Fruit fly (Drosophila melanogaster) whole organism, adult: ENCODE measurements around the gene Naprt.

Experiments used
- CG11617 ChIP-seq: fragments of 200-800 bp; sonication (Bioruptor generic); optimal IDR thresholded peaks from 2 replicates; lab custom pipeline; 2017; ENCODE audit warnings: mild to moderate bottlenecking, missing biosample characterization, missing genetic modification reagents, missing genetic modification characterization
- CG12768 ChIP-seq: fragments of 200-800 bp; sonication (Bioruptor generic); optimal IDR thresholded peaks from 2 replicates; lab custom pipeline; 2017; ENCODE audit warnings: missing biosample characterization, missing genetic modification characterization, mild to moderate bottlenecking, moderate library complexity, missing genetic modification reagents
- CG14711 ChIP-seq: fragments of 200-800 bp; sonication (Bioruptor generic); optimal IDR thresholded peaks from 2 replicates; lab custom pipeline; 2018; ENCODE audit warnings: missing biosample characterization, mild to moderate bottlenecking, missing genetic modification characterization, moderate library complexity
- CG1620 ChIP-seq: fragments of 200-800 bp; sonication (Bioruptor generic); optimal IDR thresholded peaks from 2 replicates; lab custom pipeline; 2016; ENCODE audit warnings: missing biosample characterization, missing genetic modification characterization
- CG33017 ChIP-seq: fragments of 200-800 bp; sonication (Bioruptor generic); optimal IDR thresholded peaks from 2 replicates; lab custom pipeline; 2018; ENCODE audit warnings: missing biosample characterization, mild to moderate bottlenecking, missing genetic modification characterization, moderate library complexity
- CG5204 ChIP-seq: fragments of 200-800 bp; sonication (Bioruptor generic); optimal IDR thresholded peaks from 2 replicates; lab custom pipeline; 2016; ENCODE audit warnings: missing biosample characterization, missing genetic modification characterization
- CG7045 ChIP-seq: fragments of 200-800 bp; sonication (Bioruptor generic); optimal IDR thresholded peaks from 2 replicates; lab custom pipeline; 2017; ENCODE audit warnings: missing biosample characterization, mild to moderate bottlenecking, missing genetic modification characterization
- CG7101 ChIP-seq: fragments of 200-800 bp; sonication (Bioruptor generic); optimal IDR thresholded peaks from 2 replicates; lab custom pipeline; 2018; ENCODE audit warnings: missing biosample characterization, mild to moderate bottlenecking, missing genetic modification characterization, moderate library complexity
- Clk ChIP-seq: fragments of 200-800 bp; sonication (Bioruptor generic); optimal IDR thresholded peaks from 2 replicates; lab custom pipeline; 2017; ENCODE audit warnings: missing biosample characterization, missing genetic modification characterization
- Crg-1 ChIP-seq: fragments of 200-800 bp; sonication (Bioruptor generic); optimal IDR thresholded peaks from 2 replicates; lab custom pipeline; 2016; ENCODE audit warnings: missing biosample characterization, missing genetic modification characterization
- Hr96 ChIP-seq: fragments of 200-800 bp; sonication (Bioruptor generic); optimal IDR thresholded peaks from 2 replicates; lab custom pipeline; 2016; ENCODE audit warnings: missing biosample characterization, missing genetic modification characterization
- Mnt ChIP-seq: fragments of 200-800 bp; sonication (Bioruptor generic); optimal IDR thresholded peaks from 2 replicates; lab custom pipeline; 2016; ENCODE audit warnings: missing biosample characterization, mild to moderate bottlenecking, missing genetic modification characterization
- bab1 ChIP-seq: fragments of 200-800 bp; sonication (Bioruptor generic); optimal IDR thresholded peaks from 3 replicates; lab custom pipeline; 2019; ENCODE audit warnings: missing biosample characterization, mild to moderate bottlenecking, missing genetic modification characterization, moderate library complexity
- cic ChIP-seq: fragments of 200-800 bp; sonication (Bioruptor generic); optimal IDR thresholded peaks from 2 replicates; lab custom pipeline; 2017; ENCODE audit warnings: missing biosample characterization, mild to moderate bottlenecking, missing genetic modification characterization, moderate library complexity
- cnc ChIP-seq, 2 experiments: fragments of >200 bp; optimal IDR thresholded peaks; 2 replicates each; lab custom pipeline; 2017
- kay ChIP-seq: fragments of 200-800 bp; sonication (Bioruptor generic); peaks from one replicate; lab custom pipeline; 2016; ENCODE audit warnings: missing biosample characterization, missing genetic modification characterization, borderline replicate concordance
- ovo ChIP-seq: fragments of 200-800 bp; sonication (Bioruptor generic); optimal IDR thresholded peaks from 2 replicates; lab custom pipeline; 2016; ENCODE audit warnings: missing biosample characterization, missing genetic modification characterization
- pad ChIP-seq: fragments of 200-800 bp; sonication (Bioruptor generic); optimal IDR thresholded peaks from 3 replicates; lab custom pipeline; 2017; ENCODE audit warnings: missing biosample characterization, missing genetic modification characterization, mild to moderate bottlenecking, moderate library complexity, missing genetic modification reagents
- tj ChIP-seq: fragments of 200-800 bp; sonication (Bioruptor generic); optimal IDR thresholded peaks from 3 replicates; lab custom pipeline; 2017; ENCODE audit warnings: missing biosample characterization, mild to moderate bottlenecking, missing genetic modification characterization, moderate library complexity
- toe ChIP-seq: fragments of 200-800 bp; sonication (Bioruptor generic); optimal IDR thresholded peaks from 2 replicates; lab custom pipeline; 2016; ENCODE audit warnings: missing biosample characterization, missing genetic modification characterization

The Naprt gene

DNA sequence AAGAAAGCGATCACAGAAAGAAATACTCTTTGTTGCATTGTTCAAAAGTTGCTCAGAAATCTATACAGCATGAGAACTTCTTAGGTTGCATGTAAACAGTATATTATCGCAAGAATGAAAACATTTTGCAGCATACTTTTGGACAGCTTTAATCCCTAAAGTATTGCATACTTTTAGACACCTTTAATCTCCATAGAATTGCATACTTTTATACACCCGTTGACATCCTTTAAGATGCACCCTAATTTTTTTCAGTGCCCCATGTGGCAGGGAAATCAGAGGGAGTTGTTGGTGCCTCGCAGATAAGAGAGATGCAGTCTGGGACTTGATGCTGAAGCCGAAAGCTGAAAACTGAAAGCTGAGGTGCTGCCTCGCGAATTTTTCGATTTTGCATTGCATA is 18.5 kb downstream of the Naprt start:
- no peak for TF ChIP-seq CG1620 (GFP tag; lab: Kevin White, UChicago)
- no peak for TF ChIP-seq CG14711 (tag; lab: Kevin White, UChicago)
- no peak for TF ChIP-seq CG33017 (tag; lab: Kevin White, UChicago)

dm6 chr2L:4166034-4166433 is 31.8 kb downstream of the Naprt start, which contains the start of gene Or24a:
Or24a (minus strand) TSS chr2L:4166134.
- TF ChIP-seq CG7045, result no peak
- no peak for TF ChIP-seq CG7101 (tag; lab: Kevin White, UChicago)
- TF ChIP-seq CG11617 (GFP tag; lab: Kevin White, UChicago), result no peak
- TF ChIP-seq CG1620 (GFP tag; lab: Kevin White, UChicago), result no peak
- TF ChIP-seq CG33017 (tag; lab: Kevin White, UChicago), result no peak
- TF ChIP-seq Hr96 (GFP tag; lab: Kevin White, UChicago), result no peak
- no peak for TF ChIP-seq CG5204
- TF ChIP-seq Clk, result no peak
- no peak for TF ChIP-seq kay (GFP tag; lab: Kevin White, UChicago)
- no peak for TF ChIP-seq bab1 (GFP tag; lab: Kevin White, UChicago)
- no peak for TF ChIP-seq CG14711 (tag; lab: Kevin White, UChicago)
- no peak for TF ChIP-seq Crg-1
- no peak for TF ChIP-seq pad (GFP tag; lab: Kevin White, UChicago)
- TF ChIP-seq toe (GFP tag; lab: Kevin White, UChicago), result no peak
- no peak for TF ChIP-seq cnc (optimal IDR thresholded peaks at IDR 0.05; lab: Kevin White, UChicago)
- TF ChIP-seq tj (GFP tag; lab: Kevin White, UChicago), result no peak
- TF ChIP-seq cic (GFP tag; lab: Kevin White, UChicago), result no peak
- no peak for TF ChIP-seq CG12768 (GFP tag; lab: Kevin White, UChicago)
- no peak for TF ChIP-seq Mnt (GFP tag; lab: Kevin White, UChicago)

dm6 chr2L:4148979-4149378 is 48.9 kb downstream of the Naprt start, which contains the start of gene CG2955:
CG2955 (plus strand) TSS chr2L:4149279.
- TF ChIP-seq CG7101 (tag; lab: Kevin White, UChicago) (no peak), Mnt (GFP tag; lab: Kevin White, UChicago) (no peak), Hr96 (GFP tag; lab: Kevin White, UChicago) (no peak), ovo (GFP tag; lab: Kevin White, UChicago) (no peak)

DNA sequence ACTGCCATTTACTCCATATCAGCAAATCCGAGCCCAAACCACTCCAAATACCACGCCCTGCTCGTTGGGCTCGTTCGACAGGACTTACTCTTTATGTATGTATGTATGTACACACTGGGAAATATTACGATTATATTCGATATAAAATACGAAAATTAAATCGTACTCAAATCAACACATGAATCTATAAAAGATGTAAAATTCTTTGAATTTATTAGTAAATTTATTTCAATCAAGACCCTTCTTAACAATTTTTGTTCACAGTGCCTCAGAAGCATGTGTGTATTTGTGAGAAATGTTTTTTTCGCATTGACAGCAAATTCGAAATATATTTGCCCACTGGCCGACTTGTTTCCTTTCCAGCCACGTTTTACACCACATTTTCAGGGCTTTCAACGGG is 51.6 kb downstream of the Naprt start:
- TF ChIP-seq Mnt (GFP tag; lab: Kevin White, UChicago), result no peak
- no peak for TF ChIP-seq pad (GFP tag; lab: Kevin White, UChicago)
- TF ChIP-seq CG7045, result no peak
- TF ChIP-seq tj (GFP tag; lab: Kevin White, UChicago), result no peak
- no peak for TF ChIP-seq ovo (GFP tag; lab: Kevin White, UChicago)
- TF ChIP-seq CG33017 (tag; lab: Kevin White, UChicago), result no peak
- no peak for TF ChIP-seq CG5204
- TF ChIP-seq Crg-1, result no peak
- TF ChIP-seq CG14711 (tag; lab: Kevin White, UChicago), result no peak
- TF ChIP-seq bab1 (GFP tag; lab: Kevin White, UChicago), result no peak
- no peak for TF ChIP-seq kay (GFP tag; lab: Kevin White, UChicago)
- TF ChIP-seq CG12768 (GFP tag; lab: Kevin White, UChicago), result no peak
- TF ChIP-seq CG1620 (GFP tag; lab: Kevin White, UChicago), result no peak
- no peak for TF ChIP-seq Clk
- no peak for TF ChIP-seq cic (GFP tag; lab: Kevin White, UChicago)
- TF ChIP-seq toe (GFP tag; lab: Kevin White, UChicago), result no peak
